Fruit fly (Drosophila melanogaster) whole organism, embryonic: ENCODE data around the gene alphaCOP.

Source experiments
- BEAF-32 ChIP-seq: fragments of 200-800 bp; sonication (Bioruptor generic); optimal IDR thresholded peaks from 3 replicates; lab custom pipeline; 2017; ENCODE audit warnings: missing biosample characterization, missing genetic modification characterization, mild to moderate bottlenecking, moderate library complexity, missing genetic modification reagents
- CG10366 ChIP-seq: fragments of 200-800 bp; sonication (Bioruptor generic); IDR thresholded peaks from 2 replicates; pipeline ENCODE4 v1.3.6; 2022; ENCODE audit warnings: missing biosample characterization, missing genetic modification characterization
- CG12219 ChIP-seq: fragments of 200-800 bp; sonication (Bioruptor generic); optimal IDR thresholded peaks from 3 replicates; lab custom pipeline; 2018; ENCODE audit warnings: missing biosample characterization, mild to moderate bottlenecking, missing genetic modification characterization
- CG13296 ChIP-seq: fragments of 200-800 bp; sonication (Bioruptor generic); optimal IDR thresholded peaks from 3 replicates; lab custom pipeline; 2018; ENCODE audit warnings: missing biosample characterization, mild to moderate bottlenecking, missing genetic modification characterization
- CG17912 ChIP-seq: fragments of 200-800 bp; sonication (Bioruptor generic); optimal IDR thresholded peaks from 2 replicates; lab custom pipeline; 2018; ENCODE audit warnings: missing biosample characterization, mild to moderate bottlenecking, missing genetic modification characterization
- CG31388 ChIP-seq: fragments of 200-800 bp; sonication (Bioruptor generic); optimal IDR thresholded peaks from 2 replicates; lab custom pipeline; 2016; ENCODE audit warnings: missing biosample characterization, missing genetic modification characterization
- CG3847 ChIP-seq: fragments of 200-800 bp; sonication (Bioruptor generic); IDR thresholded peaks from 2 replicates; pipeline ENCODE4 v1.3.6; 2022; ENCODE audit warnings: missing biosample characterization, missing genetic modification characterization
- CG4282 ChIP-seq: fragments of 200-800 bp; sonication (Bioruptor generic); optimal IDR thresholded peaks from 2 replicates; lab custom pipeline; 2016; ENCODE audit warnings: missing biosample characterization, missing genetic modification characterization
- CG4424 ChIP-seq: fragments of 200-800 bp; sonication (Bioruptor generic); optimal IDR thresholded peaks from 3 replicates; lab custom pipeline; 2016; ENCODE audit warnings: missing biosample characterization, missing genetic modification characterization
- CG4617 ChIP-seq: fragments of 200-800 bp; sonication (Bioruptor generic); optimal IDR thresholded peaks from 3 replicates; lab custom pipeline; 2016; ENCODE audit warnings: missing biosample characterization, missing genetic modification characterization, borderline replicate concordance
- CG5245 ChIP-seq: fragments of 200-800 bp; sonication (Bioruptor generic); optimal IDR thresholded peaks from 3 replicates; lab custom pipeline; 2016; ENCODE audit warnings: missing biosample characterization, missing genetic modification characterization
- CG6254 ChIP-seq: fragments of 200-800 bp; sonication (Bioruptor generic); optimal IDR thresholded peaks from 3 replicates; lab custom pipeline; 2017; ENCODE audit warnings: mild to moderate bottlenecking, missing biosample characterization, missing genetic modification reagents, missing genetic modification characterization
- CG6765 ChIP-seq: fragments of 200-800 bp; sonication (Bioruptor generic); optimal IDR thresholded peaks from 3 replicates; lab custom pipeline; 2017; ENCODE audit warnings: missing biosample characterization, mild to moderate bottlenecking, missing genetic modification characterization
- CG7357 ChIP-seq: fragments of 200-800 bp; sonication (Bioruptor generic); IDR thresholded peaks from 3 replicates; pipeline ENCODE4 v1.3.6; 2022; ENCODE audit warnings: missing biosample characterization, missing genetic modification characterization
- CG7987 ChIP-seq: fragments of 200-800 bp; sonication (Bioruptor generic); optimal IDR thresholded peaks from 2 replicates; lab custom pipeline; 2018; ENCODE audit warnings: missing biosample characterization, mild to moderate bottlenecking, missing genetic modification characterization, moderate library complexity
- CG8388 ChIP-seq: fragments of 200-800 bp; sonication (Bioruptor generic); optimal IDR thresholded peaks from 2 replicates; lab custom pipeline; 2019; ENCODE audit warnings: missing biosample characterization, mild to moderate bottlenecking, missing genetic modification characterization, moderate library complexity
- CG9797 ChIP-seq: fragments of 200-800 bp; sonication (Bioruptor generic); optimal IDR thresholded peaks from 3 replicates; lab custom pipeline; 2018; ENCODE audit warnings: missing biosample characterization, mild to moderate bottlenecking, missing genetic modification characterization
- CHES-1-like ChIP-seq: fragments of 200-800 bp; sonication (Bioruptor generic); optimal IDR thresholded peaks from 2 replicates; lab custom pipeline; 2016; ENCODE audit warnings: missing biosample characterization, missing genetic modification characterization
- D19B ChIP-seq: fragments of 200-800 bp; sonication (Bioruptor generic); optimal IDR thresholded peaks from 2 replicates; lab custom pipeline; 2017; ENCODE audit warnings: missing biosample characterization, mild to moderate bottlenecking, missing genetic modification characterization
- Dip3 ChIP-seq: fragments of 200-800 bp; sonication (Bioruptor generic); optimal IDR thresholded peaks from 3 replicates; lab custom pipeline; 2016; ENCODE audit warnings: missing biosample characterization, missing genetic modification characterization
- Drgx ChIP-seq: fragments of 200-800 bp; sonication (Bioruptor generic); IDR thresholded peaks from 2 replicates; pipeline ENCODE4 v1.3.6; 2022; ENCODE audit warnings: missing biosample characterization, missing genetic modification characterization
- Lhr ChIP-seq: fragments of 200-800 bp; sonication (Bioruptor generic); optimal IDR thresholded peaks from 3 replicates; lab custom pipeline; 2017; ENCODE audit warnings: mild to moderate bottlenecking, missing biosample characterization, missing genetic modification reagents, missing genetic modification characterization
- Max ChIP-seq: fragments of 200-800 bp; sonication (Bioruptor generic); optimal IDR thresholded peaks from 2 replicates; lab custom pipeline; 2016; ENCODE audit warnings: missing biosample characterization, mild to moderate bottlenecking, missing genetic modification characterization
- Med ChIP-seq: fragments of 200-800 bp; sonication (Bioruptor generic); peaks from one replicate; lab custom pipeline; 2016; ENCODE audit warnings: missing biosample characterization, missing genetic modification characterization, mild to moderate bottlenecking, inconsistent platforms, moderate library complexity
- Myb ChIP-seq: fragments of 200-800 bp; sonication (Bioruptor generic); optimal IDR thresholded peaks from 2 replicates; lab custom pipeline; 2016; ENCODE audit warnings: missing biosample characterization, missing genetic modification characterization
- NfI ChIP-seq: fragments of 200-800 bp; sonication (Bioruptor generic); optimal IDR thresholded peaks from 3 replicates; lab custom pipeline; 2018; ENCODE audit warnings: missing biosample characterization, mild to moderate bottlenecking, missing genetic modification characterization, moderate library complexity
- Opbp ChIP-seq: fragments of 200-800 bp; sonication (Bioruptor generic); IDR thresholded peaks from 3 replicates; pipeline ENCODE4 v1.3.6; 2022; ENCODE audit warnings: missing biosample characterization, missing genetic modification characterization; ENCODE audit not compliant: partially characterized antibody
- PHDP ChIP-seq: fragments of 200-800 bp; sonication (Bioruptor generic); optimal IDR thresholded peaks from 3 replicates; lab custom pipeline; 2018; ENCODE audit warnings: missing biosample characterization, mild to moderate bottlenecking, missing genetic modification characterization, moderate library complexity
- Pdp1 ChIP-seq, 2 experiments: fragments of 200-800 bp; sonication (Bioruptor generic); optimal IDR thresholded peaks; 3 replicates each; lab custom pipeline; 2016; ENCODE audit warnings: missing biosample characterization in 2 of 2, missing genetic modification characterization in 2 of 2, mild to moderate bottlenecking in 1 of 2, moderate library complexity in 1 of 2
- Scr ChIP-seq: fragments of 200-800 bp; sonication (Bioruptor generic); IDR thresholded peaks from 2 replicates; pipeline ENCODE4 v1.3.6; 2022; ENCODE audit warnings: missing biosample characterization, missing genetic modification characterization; ENCODE audit not compliant: partially characterized antibody
- Sin3A ChIP-seq: fragments of >200 bp; optimal IDR thresholded peaks from 2 replicates; lab custom pipeline; 2018
- Usf ChIP-seq: fragments of 200-800 bp; sonication (Bioruptor generic); optimal IDR thresholded peaks from 2 replicates; lab custom pipeline; 2017; ENCODE audit warnings: missing genotype, missing biosample characterization, missing genetic modification characterization
- amos ChIP-seq: fragments of 200-800 bp; sonication (Bioruptor generic); IDR thresholded peaks from 2 replicates; pipeline ENCODE4 v1.3.6; 2022; ENCODE audit warnings: missing biosample characterization, missing genetic modification characterization; ENCODE audit not compliant: partially characterized antibody
- aop ChIP-seq: fragments of 200-800 bp; sonication (Bioruptor generic); IDR thresholded peaks from 2 replicates; pipeline ENCODE4 v1.3.6; 2022; ENCODE audit warnings: missing biosample characterization, missing genetic modification characterization
- bab2 ChIP-seq: fragments of 200-800 bp; sonication (Bioruptor generic); optimal IDR thresholded peaks from 2 replicates; lab custom pipeline; 2016; ENCODE audit warnings: missing biosample characterization, missing genetic modification characterization
- cato ChIP-seq: fragments of 200-800 bp; sonication (Bioruptor generic); optimal IDR thresholded peaks from 2 replicates; lab custom pipeline; 2016; ENCODE audit warnings: missing biosample characterization, missing genetic modification characterization, borderline replicate concordance
- chif ChIP-seq, 2 experiments: fragments of 200-800 bp; sonication (Bioruptor generic); optimal IDR thresholded peaks; 3 replicates each; lab custom pipeline; 2016; ENCODE audit warnings: missing biosample characterization in 2 of 2, missing genetic modification characterization in 2 of 2
- chn ChIP-seq: fragments of 200-800 bp; sonication (Bioruptor generic); optimal IDR thresholded peaks from 2 replicates; lab custom pipeline; 2016; ENCODE audit warnings: missing biosample characterization, missing genetic modification characterization
- crc ChIP-seq: fragments of 200-800 bp; sonication (Bioruptor generic); optimal IDR thresholded peaks from 2 replicates; lab custom pipeline; 2016; ENCODE audit warnings: missing biosample characterization, missing genetic modification characterization
- dimm ChIP-seq: fragments of 200-800 bp; sonication (Bioruptor generic); IDR thresholded peaks from 2 replicates; pipeline ENCODE4 v1.3.6; 2022; ENCODE audit warnings: missing biosample characterization, missing genetic modification characterization
- dysf ChIP-seq: fragments of 200-800 bp; sonication (Bioruptor generic); IDR thresholded peaks from 3 replicates; pipeline ENCODE4 v1.3.6; 2022; ENCODE audit warnings: missing biosample characterization, missing genetic modification characterization
- fd102C ChIP-seq: fragments of 200-800 bp; sonication (Bioruptor generic); optimal IDR thresholded peaks from 2 replicates; lab custom pipeline; 2018; ENCODE audit warnings: missing biosample characterization, mild to moderate bottlenecking, missing genetic modification characterization, moderate library complexity
- gfzf ChIP-seq: fragments of 200-800 bp; sonication (Bioruptor generic); optimal IDR thresholded peaks from 2 replicates; lab custom pipeline; 2016; ENCODE audit warnings: missing biosample characterization, mild to moderate bottlenecking, missing genetic modification characterization, moderate library complexity
- jigr1 ChIP-seq: fragments of 200-800 bp; sonication (Bioruptor generic); IDR thresholded peaks from 3 replicates; pipeline ENCODE4 v1.3.6; 2022; ENCODE audit warnings: missing biosample characterization, missing genetic modification characterization
- maf-S ChIP-seq: fragments of 200-800 bp; sonication (Bioruptor generic); optimal IDR thresholded peaks from 2 replicates; lab custom pipeline; 2016; ENCODE audit warnings: missing biosample characterization, missing genetic modification characterization
- nmo ChIP-seq: fragments of 200-800 bp; sonication (Bioruptor generic); optimal IDR thresholded peaks from 2 replicates; lab custom pipeline; 2018; ENCODE audit warnings: missing biosample characterization, mild to moderate bottlenecking, missing genetic modification characterization, moderate library complexity
- sim ChIP-seq: fragments of 200-800 bp; sonication (Bioruptor generic); IDR thresholded peaks from 2 replicates; pipeline ENCODE4 v1.3.6; 2022; ENCODE audit warnings: missing biosample characterization, missing genetic modification characterization
- sna ChIP-seq: fragments of 200-800 bp; sonication (Bioruptor generic); IDR thresholded peaks from 2 replicates; pipeline ENCODE4 v1.3.6; 2022; ENCODE audit warnings: missing biosample characterization, missing genetic modification characterization; ENCODE audit not compliant: partially characterized antibody
- so ChIP-seq: fragments of 200-800 bp; sonication (Bioruptor generic); IDR thresholded peaks from 3 replicates; pipeline ENCODE4 v1.3.6; 2022; ENCODE audit warnings: missing biosample characterization, missing genetic modification characterization
- tio ChIP-seq: fragments of 200-800 bp; sonication (Bioruptor generic); optimal IDR thresholded peaks from 2 replicates; lab custom pipeline; 2017; ENCODE audit warnings: missing biosample characterization, missing genetic modification characterization, inconsistent platforms
- z ChIP-seq: fragments of 200-800 bp; sonication (Bioruptor generic); IDR thresholded peaks from 3 replicates; pipeline ENCODE4 v1.3.6; 2022; ENCODE audit warnings: missing biosample characterization, missing genetic modification characterization

Gene alphaCOP

DNA sequence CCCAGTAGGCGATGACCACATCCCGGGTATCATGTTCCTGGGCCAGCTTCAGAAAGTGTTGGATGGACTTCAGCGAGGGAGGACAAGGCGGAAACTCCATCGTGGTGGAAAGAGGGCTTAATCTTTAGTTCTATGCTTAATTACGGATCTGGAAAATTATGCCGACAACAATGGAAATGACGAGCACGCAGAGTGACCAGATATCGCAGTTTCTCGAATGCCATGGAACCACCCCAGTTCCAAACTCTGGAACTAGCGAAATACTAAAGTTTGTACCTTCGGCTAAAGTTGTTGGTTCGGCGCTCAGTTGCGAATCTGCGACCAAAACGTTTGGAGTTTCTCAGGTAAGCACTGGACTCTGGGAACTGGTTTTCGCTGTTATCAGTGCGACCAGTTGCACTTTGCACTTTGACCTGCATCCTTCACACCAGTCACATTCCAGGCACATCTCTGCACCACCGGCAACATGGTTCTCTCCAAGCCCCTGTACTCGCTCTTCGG, 7.8 kb upstream of the alphaCOP start, which contains the start of the genes CG7970 and Vta1 (continued):
- TF ChIP-seq BEAF-32 (GFP tag; lab: Kevin White, UChicago) (peak; percentile 8), jigr1 (GFP tag; lab: Robert Waterston, UW) (no peak), CHES-1-like (GFP tag; lab: Kevin White, UChicago) (no peak), CG8388 (GFP tag; lab: Kevin White, UChicago) (no peak), Drgx (GFP tag; lab: Robert Waterston, UW) (peak; percentile 63), Sin3A (lab: Kevin White, UChicago) (peak; percentile 47), sna (GFP tag; lab: Robert Waterston, UW) (0 out of 2 replicates have a peak, but pooled peaks have one; percentile 23), CG3847 (GFP tag; lab: Robert Waterston, UW) (no peak), Pdp1 (GFP tag; optimal IDR thresholded peaks at IDR 0.05; lab: Kevin White, UChicago) (peak in 1 of 2 experiments; percentile 24), CG10366 (GFP tag; lab: Robert Waterston, UW) (no peak), dysf (GFP tag; lab: Robert Waterston, UW) (no peak), NfI (GFP tag; lab: Kevin White, UChicago) (no peak), Opbp (0 out of 3 replicates have a peak, but pooled peaks have one; percentile 44), D19B (GFP tag; lab: Kevin White, UChicago) (no peak), Usf (GFP tag; lab: Kevin White, UChicago) (no peak), CG12219 (GFP tag; lab: Kevin White, UChicago) (no peak), CG31388 (GFP tag; lab: Kevin White, UChicago) (no peak), z (no peak), chn (no peak), CG13296 (GFP tag; lab: Kevin White, UChicago) (no peak), CG9797 (peak; percentile 80), CG7357 (GFP tag; lab: Robert Waterston, UW) (no peak), CG7987 (no peak), CG4617 (GFP tag; lab: Kevin White, UChicago) (peak; percentile 87), chif (GFP tag; optimal IDR thresholded peaks at IDR 0.05; lab: Kevin White, UChicago) (no peak), Dip3 (GFP tag; lab: Kevin White, UChicago) (no peak), Myb (GFP tag; lab: Kevin White, UChicago) (peak; percentile 13), Med (GFP tag; lab: Kevin White, UChicago) (peak; percentile 56), CG4424 (GFP tag; lab: Kevin White, UChicago) (no peak), nmo (GFP tag; lab: Kevin White, UChicago) (peak; percentile 16), CG6765 (GFP tag; lab: Kevin White, UChicago) (no peak), aop (no peak), Scr (GFP tag; lab: Robert Waterston, UW) (no peak; the same call in 1 of the 2 replicates), gfzf (peak; percentile 85), tio (GFP tag; lab: Kevin White, UChicago) (no peak), PHDP (tag; lab: Kevin White, UChicago) (no peak), Lhr (GFP tag; lab: Kevin White, UChicago) (no peak), dimm (GFP tag; lab: Robert Waterston, UW) (no peak), CG4282 (GFP tag; lab: Kevin White, UChicago) (no peak), cato (no peak), so (GFP tag; lab: Robert Waterston, UW) (no peak), fd102C (GFP tag; lab: Kevin White, UChicago) (no peak), bab2 (GFP tag; lab: Kevin White, UChicago) (no peak), maf-S (GFP tag; lab: Kevin White, UChicago) (no peak), CG6254 (GFP tag; lab: Kevin White, UChicago) (no peak), Max (no peak), crc (GFP tag; lab: Kevin White, UChicago) (no peak), sim (GFP tag; lab: Robert Waterston, UW) (no peak), CG17912 (GFP tag; lab: Kevin White, UChicago) (no peak), amos (GFP tag; lab: Robert Waterston, UW) (peak; percentile 30; the same call in 1 of the 2 replicates), CG5245 (GFP tag; lab: Kevin White, UChicago) (no peak)
